Fruit fly (Drosophila melanogaster) Kc167 (cell line): ENCODE data around the gene CG12535.

Experiments used
- Myc ChIP-seq: fragments of >200 bp; optimal IDR thresholded peaks from 2 replicates; lab custom pipeline; 2017; ENCODE audit warnings: missing external identifiers
- Sin3A ChIP-seq: fragments of >200 bp; optimal IDR thresholded peaks from 2 replicates; lab custom pipeline; 2018; ENCODE audit warnings: missing external identifiers
- h ChIP-seq: fragments of >200 bp; optimal IDR thresholded peaks from 3 replicates; lab custom pipeline; 2018; ENCODE audit warnings: missing external identifiers
- insv ChIP-seq: fragments of >200 bp; optimal IDR thresholded peaks from 3 replicates; lab custom pipeline; 2018; ENCODE audit warnings: missing external identifiers
- psq ChIP-seq: fragments of >200 bp; optimal IDR thresholded peaks from 2 replicates; lab custom pipeline; 2017; ENCODE audit warnings: missing external identifiers
- ttk ChIP-seq: sonication (Bioruptor generic); optimal IDR thresholded peaks from 2 replicates; lab custom pipeline; 2017; ENCODE audit warnings: missing external identifiers

Gene CG12535

dm6 chrX:3369324-3370033 is 79.3 kb downstream of the CG12535 start:
- TF ChIP-seq psq (lab: Kevin White, UChicago) (no peak), Sin3A (lab: Kevin White, UChicago) (no peak), insv (lab: Kevin White, UChicago) (no peak), h (no peak), Myc (lab: Kevin White, UChicago) (no peak), ttk (no peak)

- TF ChIP-seq Myc (lab: Kevin White, UChicago) (no peak), insv (lab: Kevin White, UChicago) (no peak), h (no peak), ttk (no peak), psq (lab: Kevin White, UChicago) (no peak), Sin3A (lab: Kevin White, UChicago) (no peak)
Measured at dm6 chrX:3366884-3367669, 81.7 kb downstream of the CG12535 start.

- no peak for TF ChIP-seq ttk
- TF ChIP-seq Sin3A (lab: Kevin White, UChicago): no peak
- TF ChIP-seq Myc (lab: Kevin White, UChicago): no peak
- TF ChIP-seq psq (lab: Kevin White, UChicago): no peak
- TF ChIP-seq h: no peak
- no peak for TF ChIP-seq insv (lab: Kevin White, UChicago)
Measured at dm6 chrX:3365586-3365985, 83.2 kb downstream of the CG12535 start.

dm6 chrX:3363676-3364075 is 85.1 kb downstream of the CG12535 start:
- no peak for TF ChIP-seq psq (lab: Kevin White, UChicago)
- no peak for TF ChIP-seq h
- no peak for TF ChIP-seq ttk

dm6 chrX:3362436-3362835 is 86.3 kb downstream of the CG12535 start:
- TF ChIP-seq insv (lab: Kevin White, UChicago): no peak
- TF ChIP-seq Myc (lab: Kevin White, UChicago): no peak
- no peak for TF ChIP-seq psq (lab: Kevin White, UChicago)
- TF ChIP-seq ttk: no peak
- TF ChIP-seq Sin3A (lab: Kevin White, UChicago): no peak
- no peak for TF ChIP-seq h

dm6 chrX:3361675-3362074 is 87.1 kb downstream of the CG12535 start:
- no peak for TF ChIP-seq ttk
- no peak for TF ChIP-seq insv (lab: Kevin White, UChicago)
- TF ChIP-seq Myc (lab: Kevin White, UChicago): no peak
- no peak for TF ChIP-seq Sin3A (lab: Kevin White, UChicago)
- TF ChIP-seq h: no peak
- no peak for TF ChIP-seq psq (lab: Kevin White, UChicago)

dm6 chrX:3360437-3361075 is 88.2 kb downstream of the CG12535 start:
- TF ChIP-seq insv (lab: Kevin White, UChicago): no peak
- TF ChIP-seq Myc (lab: Kevin White, UChicago): no peak
- TF ChIP-seq Sin3A (lab: Kevin White, UChicago): no peak
- no peak for TF ChIP-seq ttk
- no peak for TF ChIP-seq h
- no peak for TF ChIP-seq psq (lab: Kevin White, UChicago)

- TF ChIP-seq Myc (lab: Kevin White, UChicago): no peak
- TF ChIP-seq h: no peak
- TF ChIP-seq Sin3A (lab: Kevin White, UChicago): no peak
- no peak for TF ChIP-seq insv (lab: Kevin White, UChicago)
- no peak for TF ChIP-seq ttk
- TF ChIP-seq psq (lab: Kevin White, UChicago): no peak
Measured at dm6 chrX:3358875-3359274, 89.9 kb downstream of the CG12535 start.

- TF ChIP-seq insv (lab: Kevin White, UChicago) (no peak), psq (lab: Kevin White, UChicago) (no peak), Sin3A (lab: Kevin White, UChicago) (no peak), h (no peak), Myc (lab: Kevin White, UChicago) (no peak), ttk (no peak)
Measured at dm6 chrX:3357724-3358179, 91.0 kb downstream of the CG12535 start.

dm6 chrX:3356937-3357552 is 91.7 kb downstream of the CG12535 start:
- TF ChIP-seq psq (lab: Kevin White, UChicago) (no peak), Myc (lab: Kevin White, UChicago) (no peak), insv (lab: Kevin White, UChicago) (no peak), Sin3A (lab: Kevin White, UChicago) (no peak), h (no peak), ttk (no peak)

- TF ChIP-seq h (no peak), insv (lab: Kevin White, UChicago) (no peak), Sin3A (lab: Kevin White, UChicago) (no peak), Myc (lab: Kevin White, UChicago) (no peak), psq (lab: Kevin White, UChicago) (no peak), ttk (no peak)
Measured at dm6 chrX:3356289-3356688, 92.5 kb downstream of the CG12535 start.
